Fruit fly (Drosophila melanogaster) whole organism, embryonic: ENCODE measurements around the gene CG43993.

Experiments
- C15 ChIP-seq: fragments of 200-800 bp; sonication (Bioruptor generic); IDR thresholded peaks from 3 replicates; pipeline ENCODE4 v1.3.6; 2022; ENCODE audit warnings: missing biosample characterization, missing genetic modification characterization
- CG10274 ChIP-seq: fragments of 200-800 bp; sonication (Bioruptor generic); optimal IDR thresholded peaks from 3 replicates; lab custom pipeline; 2017; ENCODE audit warnings: missing biosample characterization, mild to moderate bottlenecking, missing genetic modification characterization
- CG10431 ChIP-seq: fragments of 200-800 bp; sonication (Bioruptor generic); optimal IDR thresholded peaks from 3 replicates; lab custom pipeline; 2018; ENCODE audit warnings: missing biosample characterization, mild to moderate bottlenecking, missing genetic modification characterization
- CG10654 ChIP-seq: fragments of 200-800 bp; sonication (Bioruptor generic); optimal IDR thresholded peaks from 2 replicates; lab custom pipeline; 2016; ENCODE audit warnings: missing biosample characterization, missing genetic modification characterization
- CG10959 ChIP-seq: fragments of 200-800 bp; sonication (Bioruptor generic); IDR thresholded peaks from 2 replicates; pipeline ENCODE4 v1.3.6; 2022; ENCODE audit warnings: missing biosample characterization, missing genetic modification characterization
- CG12104 ChIP-seq: fragments of 200-800 bp; sonication (Bioruptor generic); optimal IDR thresholded peaks from 3 replicates; lab custom pipeline; 2016; ENCODE audit warnings: missing biosample characterization, missing genetic modification characterization
- CG12659 ChIP-seq: fragments of 200-800 bp; sonication (Bioruptor generic); optimal IDR thresholded peaks from 3 replicates; lab custom pipeline; 2017; ENCODE audit warnings: mild to moderate bottlenecking, missing biosample characterization, missing genetic modification reagents, missing genetic modification characterization
- CG13123 ChIP-seq: fragments of 200-800 bp; sonication (Bioruptor generic); optimal IDR thresholded peaks from 2 replicates; lab custom pipeline; 2016; ENCODE audit warnings: missing biosample characterization, missing genetic modification characterization
- CG16813 ChIP-seq: fragments of 200-800 bp; sonication (Bioruptor generic); IDR thresholded peaks from 3 replicates; pipeline ENCODE4 v1.3.6; 2022; ENCODE audit warnings: missing biosample characterization, missing genetic modification characterization; ENCODE audit not compliant: partially characterized antibody
- CG17361 ChIP-seq: fragments of 200-800 bp; sonication (Bioruptor generic); IDR thresholded peaks from 3 replicates; pipeline ENCODE4 v1.3.6; 2022; ENCODE audit warnings: missing biosample characterization, missing genetic modification characterization
- CG17802 ChIP-seq: fragments of 200-800 bp; sonication (Bioruptor generic); optimal IDR thresholded peaks from 2 replicates; lab custom pipeline; 2018; ENCODE audit warnings: missing biosample characterization, mild to moderate bottlenecking, missing genetic modification characterization, moderate library complexity
- CG2875 ChIP-seq: fragments of 200-800 bp; sonication (Bioruptor generic); optimal IDR thresholded peaks from 2 replicates; lab custom pipeline; 2017; ENCODE audit warnings: missing biosample characterization, mild to moderate bottlenecking, missing genetic modification characterization, missing genetic modification reagents
- CG30403 ChIP-seq: fragments of 200-800 bp; sonication (Bioruptor generic); optimal IDR thresholded peaks from 3 replicates; lab custom pipeline; 2016; ENCODE audit warnings: missing biosample characterization, missing genetic modification characterization
- CG32767 ChIP-seq: fragments of 200-800 bp; sonication (Bioruptor generic); IDR thresholded peaks from 2 replicates; pipeline ENCODE4 v1.3.6; 2022; ENCODE audit warnings: missing biosample characterization, missing genetic modification characterization
- CG3281 ChIP-seq: fragments of 200-800 bp; sonication (Bioruptor generic); optimal IDR thresholded peaks from 3 replicates; lab custom pipeline; 2017; ENCODE audit warnings: missing biosample characterization, mild to moderate bottlenecking, missing genetic modification characterization
- CG42726 ChIP-seq: fragments of 200-800 bp; sonication (Bioruptor generic); IDR thresholded peaks from 2 replicates; pipeline ENCODE4 v1.3.6; 2022; ENCODE audit warnings: missing biosample characterization, missing genetic modification characterization; ENCODE audit not compliant: partially characterized antibody
- CG5245 ChIP-seq: fragments of 200-800 bp; sonication (Bioruptor generic); optimal IDR thresholded peaks from 3 replicates; lab custom pipeline; 2016; ENCODE audit warnings: missing biosample characterization, missing genetic modification characterization
- CG5953 ChIP-seq: fragments of 200-800 bp; sonication (Bioruptor generic); IDR thresholded peaks from 2 replicates; pipeline ENCODE4 v1.3.6; 2022; ENCODE audit warnings: missing biosample characterization, missing genetic modification characterization
- CG6765 ChIP-seq: fragments of 200-800 bp; sonication (Bioruptor generic); optimal IDR thresholded peaks from 3 replicates; lab custom pipeline; 2017; ENCODE audit warnings: missing biosample characterization, mild to moderate bottlenecking, missing genetic modification characterization
- CG7963 ChIP-seq: fragments of 200-800 bp; sonication (Bioruptor generic); IDR thresholded peaks from 3 replicates; pipeline ENCODE4 v1.3.6; 2022; ENCODE audit warnings: missing biosample characterization, missing genetic modification characterization; ENCODE audit not compliant: partially characterized antibody
- CG8944 ChIP-seq: fragments of 200-800 bp; sonication (Bioruptor generic); optimal IDR thresholded peaks from 3 replicates; lab custom pipeline; 2016; ENCODE audit warnings: missing biosample characterization, missing genetic modification characterization
- CG9215 ChIP-seq: fragments of 200-800 bp; sonication (Bioruptor generic); IDR thresholded peaks from 2 replicates; pipeline ENCODE4 v1.3.6; 2022; ENCODE audit warnings: missing biosample characterization, missing genetic modification characterization
- Dip2 ChIP-seq: fragments of 200-800 bp; sonication (Bioruptor generic); IDR thresholded peaks from 2 replicates; pipeline ENCODE4 v1.3.6; 2022; ENCODE audit warnings: missing biosample characterization, missing genetic modification characterization
- Dll ChIP-seq: fragments of 200-800 bp; sonication (Bioruptor generic); IDR thresholded peaks from 4 replicates; pipeline ENCODE4 v1.3.6; 2022; ENCODE audit warnings: missing biosample characterization, missing genetic modification characterization; ENCODE audit not compliant: partially characterized antibody
- Doc3 ChIP-seq: fragments of 200-800 bp; sonication (Bioruptor generic); IDR thresholded peaks from 3 replicates; pipeline ENCODE4 v1.3.6; 2022; ENCODE audit warnings: missing biosample characterization, missing genetic modification characterization; ENCODE audit not compliant: partially characterized antibody
- ERR ChIP-seq: fragments of 200-800 bp; sonication (Bioruptor generic); optimal IDR thresholded peaks from 2 replicates; lab custom pipeline; 2016; ENCODE audit warnings: missing biosample characterization, missing genetic modification characterization
- HmgZ ChIP-seq: fragments of 200-800 bp; sonication (Bioruptor generic); optimal IDR thresholded peaks from 2 replicates; lab custom pipeline; 2018; ENCODE audit warnings: missing biosample characterization, mild to moderate bottlenecking, missing genetic modification characterization
- Med ChIP-seq: fragments of 200-800 bp; sonication (Bioruptor generic); peaks from one replicate; lab custom pipeline; 2016; ENCODE audit warnings: missing biosample characterization, missing genetic modification characterization, mild to moderate bottlenecking, inconsistent platforms, moderate library complexity
- Meics ChIP-seq: fragments of 200-800 bp; sonication (Bioruptor generic); optimal IDR thresholded peaks from 2 replicates; lab custom pipeline; 2017; ENCODE audit warnings: missing biosample characterization, mild to moderate bottlenecking, missing genetic modification characterization
- PHDP ChIP-seq: fragments of 200-800 bp; sonication (Bioruptor generic); optimal IDR thresholded peaks from 3 replicates; lab custom pipeline; 2018; ENCODE audit warnings: missing biosample characterization, mild to moderate bottlenecking, missing genetic modification characterization, moderate library complexity
- Poxn ChIP-seq: fragments of 200-800 bp; sonication (Bioruptor generic); IDR thresholded peaks from 2 replicates; pipeline ENCODE4 v1.3.6; 2022; ENCODE audit warnings: missing biosample characterization, missing genetic modification characterization
- YL-1 ChIP-seq: fragments of 200-800 bp; sonication (Bioruptor generic); optimal IDR thresholded peaks from 3 replicates; lab custom pipeline; 2017; ENCODE audit warnings: missing biosample characterization, mild to moderate bottlenecking, missing genetic modification characterization
- aop ChIP-seq: fragments of 200-800 bp; sonication (Bioruptor generic); IDR thresholded peaks from 2 replicates; pipeline ENCODE4 v1.3.6; 2022; ENCODE audit warnings: missing biosample characterization, missing genetic modification characterization
- bbx ChIP-seq: fragments of 200-800 bp; sonication (Bioruptor generic); IDR thresholded peaks from 2 replicates; pipeline ENCODE4 v1.3.6; 2022; ENCODE audit warnings: missing biosample characterization, missing genetic modification characterization; ENCODE audit not compliant: partially characterized antibody
- bcd ChIP-seq: fragments of 200-800 bp; sonication (Bioruptor generic); optimal IDR thresholded peaks from 2 replicates; lab custom pipeline; 2017; ENCODE audit warnings: missing biosample characterization, mild to moderate bottlenecking, missing genetic modification characterization
- bigmax ChIP-seq: fragments of 200-800 bp; sonication (Bioruptor generic); optimal IDR thresholded peaks from 2 replicates; lab custom pipeline; 2018; ENCODE audit warnings: missing biosample characterization, mild to moderate bottlenecking, missing genetic modification characterization
- chn ChIP-seq: fragments of 200-800 bp; sonication (Bioruptor generic); optimal IDR thresholded peaks from 2 replicates; lab custom pipeline; 2016; ENCODE audit warnings: missing biosample characterization, missing genetic modification characterization
- cwo ChIP-seq: fragments of 200-800 bp; sonication (Bioruptor generic); optimal IDR thresholded peaks from 3 replicates; lab custom pipeline; 2017; ENCODE audit warnings: missing biosample characterization, missing genetic modification characterization, mild to moderate bottlenecking, moderate library complexity, missing genetic modification reagents
- fru ChIP-seq: fragments of >200 bp; optimal IDR thresholded peaks from 2 replicates; lab custom pipeline; 2017
- gt ChIP-seq: fragments of 200-800 bp; sonication (Bioruptor generic); IDR thresholded peaks from 2 replicates; pipeline ENCODE4 v1.3.6; 2022; ENCODE audit warnings: missing biosample characterization, missing genetic modification characterization
- lilli ChIP-seq: fragments of 200-800 bp; sonication (Bioruptor generic); optimal IDR thresholded peaks from 3 replicates; lab custom pipeline; 2016; ENCODE audit warnings: missing biosample characterization, missing genetic modification characterization
- nerfin-1 ChIP-seq: fragments of 200-800 bp; sonication (Bioruptor generic); optimal IDR thresholded peaks from 3 replicates; lab custom pipeline; 2019; ENCODE audit warnings: missing biosample characterization, mild to moderate bottlenecking, missing genetic modification characterization, moderate library complexity
- phol ChIP-seq: fragments of 200-800 bp; sonication (Bioruptor generic); optimal IDR thresholded peaks from 3 replicates; lab custom pipeline; 2018; ENCODE audit warnings: missing biosample characterization, mild to moderate bottlenecking, missing genetic modification characterization, moderate library complexity
- pita ChIP-seq: fragments of 200-800 bp; sonication (Bioruptor generic); optimal IDR thresholded peaks from 2 replicates; lab custom pipeline; 2017; ENCODE audit warnings: missing biosample characterization, mild to moderate bottlenecking, missing genetic modification characterization
- pum ChIP-seq: fragments of 200-800 bp; sonication (Bioruptor generic); optimal IDR thresholded peaks from 2 replicates; lab custom pipeline; 2016; ENCODE audit warnings: missing biosample characterization, missing genetic modification characterization
- scrt ChIP-seq: fragments of 200-800 bp; sonication (Bioruptor generic); optimal IDR thresholded peaks from 2 replicates; lab custom pipeline; 2018; ENCODE audit warnings: missing biosample characterization, mild to moderate bottlenecking, missing genetic modification characterization, moderate library complexity
- tup ChIP-seq: fragments of 200-800 bp; sonication (Bioruptor generic); optimal IDR thresholded peaks from 2 replicates; lab custom pipeline; 2016; ENCODE audit warnings: missing biosample characterization, mild to moderate bottlenecking, missing genetic modification characterization, moderate library complexity
- z ChIP-seq: fragments of 200-800 bp; sonication (Bioruptor generic); IDR thresholded peaks from 3 replicates; pipeline ENCODE4 v1.3.6; 2022; ENCODE audit warnings: missing biosample characterization, missing genetic modification characterization

Gene CG43993

dm6 chr3L:12081679-12082520 lies 49.5 kb downstream of the CG43993 start, which contains the start of gene Sema5c (continued):
- TF ChIP-seq Doc3, result no peak
- TF ChIP-seq CG6765 (GFP tag; lab: Kevin White, UChicago), result peak; percentile 15
- TF ChIP-seq CG2875 (GFP tag; lab: Kevin White, UChicago), result peak; percentile 50
- TF ChIP-seq chn (GFP tag; lab: Kevin White, UChicago), result peak; percentile 16
- TF ChIP-seq CG10431, result no peak
- TF ChIP-seq aop, result peak; percentile 49; the same call in 1 of the 2 replicates
- peak; percentile 96 for TF ChIP-seq CG17361 (GFP tag; lab: Robert Waterston, UW)
- TF ChIP-seq CG8944 (GFP tag; lab: Kevin White, UChicago), result no peak
- TF ChIP-seq C15, result no peak
- no peak for TF ChIP-seq Dip2 (GFP tag; lab: Robert Waterston, UW)
- TF ChIP-seq CG16813 (GFP tag; lab: Robert Waterston, UW), result peak; percentile 42; the same call in 1 of the 3 replicates
- peak; percentile 83 for TF ChIP-seq phol (tag; lab: Kevin White, UChicago)
- peak; percentile 59 for TF ChIP-seq CG3281 (GFP tag; lab: Kevin White, UChicago)
- peak; percentile 15 for TF ChIP-seq bigmax (GFP tag; lab: Kevin White, UChicago)
- TF ChIP-seq YL-1 (GFP tag; lab: Kevin White, UChicago), result peak; percentile 27
- TF ChIP-seq bbx (GFP tag; lab: Robert Waterston, UW), result peak; percentile 17; the same call in 1 of the 2 replicates
- TF ChIP-seq Dll (GFP tag; lab: Robert Waterston, UW), result 0 out of 4 replicates have a peak, but pooled peaks have one; percentile 36
- peak; percentile 82 for TF ChIP-seq Meics (GFP tag; lab: Kevin White, UChicago)
- TF ChIP-seq fru (lab: Kevin White, UChicago), result no peak
- peak; percentile 38 for TF ChIP-seq cwo (GFP tag; lab: Kevin White, UChicago)
- TF ChIP-seq pum (GFP tag; lab: Kevin White, UChicago), result no peak
- peak; percentile 59 for TF ChIP-seq PHDP
- peak; percentile 79 for TF ChIP-seq CG12659 (GFP tag; lab: Kevin White, UChicago)
- TF ChIP-seq CG5245 (GFP tag; lab: Kevin White, UChicago), result no peak
- TF ChIP-seq CG30403 (GFP tag; lab: Kevin White, UChicago), result peak; percentile 73
- peak; percentile 18 for TF ChIP-seq lilli (GFP tag; lab: Kevin White, UChicago)
- peak; percentile 75 for TF ChIP-seq CG12104 (GFP tag; lab: Kevin White, UChicago)
- no peak for TF ChIP-seq Poxn (GFP tag; lab: Robert Waterston, UW)
- no peak for TF ChIP-seq CG17802 (tag; lab: Kevin White, UChicago)
- TF ChIP-seq CG10959, result no peak; the same call in 1 of the 2 replicates
- TF ChIP-seq bcd (GFP tag; lab: Kevin White, UChicago), result peak; percentile 74
- no peak for TF ChIP-seq tup
- TF ChIP-seq ERR (GFP tag; lab: Kevin White, UChicago), result peak; percentile 0
- TF ChIP-seq CG32767 (GFP tag; lab: Robert Waterston, UW), result no peak
- TF ChIP-seq pita (GFP tag; lab: Kevin White, UChicago), result no peak
- 0 out of 2 replicates have a peak, but pooled peaks have one; percentile 44 for TF ChIP-seq CG5953 (GFP tag; lab: Robert Waterston, UW)
- peak; percentile 46 for TF ChIP-seq CG13123
- TF ChIP-seq CG42726 (GFP tag; lab: Robert Waterston, UW), result no peak
- TF ChIP-seq Med, result peak; percentile 83
- peak; percentile 9 for TF ChIP-seq CG10654 (GFP tag; lab: Kevin White, UChicago)
- TF ChIP-seq scrt (GFP tag; lab: Kevin White, UChicago), result peak; percentile 31
- TF ChIP-seq nerfin-1 (tag; lab: Kevin White, UChicago), result peak; percentile 42
- TF ChIP-seq z (GFP tag; lab: Robert Waterston, UW), result 0 out of 3 replicates have a peak, but pooled peaks have one; percentile 51
- peak; percentile 38 for TF ChIP-seq HmgZ (tag; lab: Kevin White, UChicago)
- no peak for TF ChIP-seq CG7963 (GFP tag; lab: Robert Waterston, UW)
- peak; percentile 38 for TF ChIP-seq CG10274 (GFP tag; lab: Kevin White, UChicago)
- TF ChIP-seq gt (GFP tag; lab: Robert Waterston, UW), result no peak
- 0 out of 2 replicates have a peak, but pooled peaks have one; percentile 31 for TF ChIP-seq CG9215
